Fruit fly (Drosophila melanogaster): Measurements from ENCODE around the gene CG5665.

The CG5665 gene

DNA sequence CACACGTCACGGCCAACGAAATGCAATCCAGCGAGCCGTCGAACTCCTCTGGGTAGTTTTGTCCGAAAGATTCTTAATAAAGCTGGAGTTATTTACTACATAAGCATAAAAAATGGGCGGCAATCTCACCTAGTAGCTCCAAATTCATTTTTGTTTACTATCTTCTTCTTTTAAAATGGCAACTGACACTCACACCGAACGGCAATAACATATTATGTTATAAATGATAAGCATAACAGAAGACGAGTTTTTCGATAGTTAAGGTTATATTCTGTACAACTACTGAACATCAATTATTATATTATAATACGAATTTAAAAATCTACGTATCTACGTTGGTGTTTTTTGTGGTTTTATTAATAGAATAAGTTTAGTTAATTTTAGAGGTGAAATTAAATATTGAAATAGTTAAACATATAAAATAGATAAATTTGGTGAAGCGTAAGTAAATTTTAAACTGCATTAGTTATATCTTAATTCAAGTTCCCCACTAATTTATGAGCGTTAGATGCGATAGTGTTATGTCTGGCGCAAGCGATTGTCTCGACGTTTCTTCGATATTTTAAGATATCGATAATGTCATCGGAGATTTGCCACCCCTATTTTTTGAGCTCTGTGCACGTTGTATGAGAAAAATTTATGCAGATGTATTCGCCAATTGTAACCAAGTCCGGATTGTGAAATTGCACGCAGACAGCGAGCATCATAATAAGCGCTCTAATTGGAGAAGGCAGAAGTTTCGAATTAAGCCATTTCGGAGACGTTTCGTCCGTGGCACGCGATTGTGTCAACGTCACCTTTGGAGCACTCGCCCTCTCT lies 10.3 kb upstream of the CG5665 start, which contains the start of the genes Rbbp5 and eRF1 (continued):
- TF ChIP-seq Sp1 (GFP tag; optimal IDR thresholded peaks at IDR 0.05) = peak; percentile 75
- TF ChIP-seq sage (GFP tag; optimal IDR thresholded peaks at IDR 0.05) = peak; percentile 54
- no peak for TF ChIP-seq Hr78 (GFP tag; optimal IDR thresholded peaks at IDR 0.05)
- no peak for TF ChIP-seq lola (GFP tag; optimal IDR thresholded peaks at IDR 0.05)
- peak; percentile 39 for TF ChIP-seq CG9705 (GFP tag; optimal IDR thresholded peaks at IDR 0.05)
- no peak for TF ChIP-seq N (GFP tag; optimal IDR thresholded peaks at IDR 0.05)
- TF ChIP-seq woc (GFP tag; optimal IDR thresholded peaks at IDR 0.05) = peak; percentile 80
- peak; percentile 83 for TF ChIP-seq brk (GFP tag; optimal IDR thresholded peaks at IDR 0.05)
- peak; percentile 82 for TF ChIP-seq Hnf4 (GFP tag; optimal IDR thresholded peaks at IDR 0.05)

DNA sequence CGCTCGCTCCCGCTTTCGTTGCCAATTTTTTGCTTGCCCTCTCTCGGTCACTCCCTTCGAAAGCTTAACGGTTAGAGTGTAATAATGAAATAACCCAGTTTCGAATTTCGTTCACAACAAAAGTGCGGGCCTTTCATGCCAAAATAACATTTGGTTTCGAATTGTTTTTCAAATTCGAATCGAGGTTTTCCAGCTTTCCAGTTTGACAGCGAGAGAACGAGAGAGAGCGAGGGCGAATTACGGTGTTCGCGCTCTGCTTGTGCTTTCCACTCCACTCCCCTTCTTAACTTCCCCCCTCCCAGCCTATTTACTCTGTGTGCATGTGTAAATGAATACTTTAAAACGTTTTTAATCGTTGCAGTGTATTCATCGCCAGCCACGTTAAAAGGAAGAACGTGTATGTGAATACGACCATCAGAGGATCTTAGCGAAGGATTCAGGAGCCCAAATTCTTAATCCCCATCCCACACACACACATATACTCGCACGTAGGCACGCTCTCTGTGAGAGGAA lies 9.7 kb upstream of the CG5665 start:
- TF ChIP-seq CG9705 (GFP tag; optimal IDR thresholded peaks at IDR 0.05) (no peak), OdsH (GFP tag; optimal IDR thresholded peaks at IDR 0.05) (peak; percentile 31), Mio (GFP tag; optimal IDR thresholded peaks at IDR 0.05) (no peak), Rel (GFP tag; optimal IDR thresholded peaks at IDR 0.05) (no peak), Rel (tag; optimal IDR thresholded peaks at IDR 0.05) (peak; percentile 56)

DNA sequence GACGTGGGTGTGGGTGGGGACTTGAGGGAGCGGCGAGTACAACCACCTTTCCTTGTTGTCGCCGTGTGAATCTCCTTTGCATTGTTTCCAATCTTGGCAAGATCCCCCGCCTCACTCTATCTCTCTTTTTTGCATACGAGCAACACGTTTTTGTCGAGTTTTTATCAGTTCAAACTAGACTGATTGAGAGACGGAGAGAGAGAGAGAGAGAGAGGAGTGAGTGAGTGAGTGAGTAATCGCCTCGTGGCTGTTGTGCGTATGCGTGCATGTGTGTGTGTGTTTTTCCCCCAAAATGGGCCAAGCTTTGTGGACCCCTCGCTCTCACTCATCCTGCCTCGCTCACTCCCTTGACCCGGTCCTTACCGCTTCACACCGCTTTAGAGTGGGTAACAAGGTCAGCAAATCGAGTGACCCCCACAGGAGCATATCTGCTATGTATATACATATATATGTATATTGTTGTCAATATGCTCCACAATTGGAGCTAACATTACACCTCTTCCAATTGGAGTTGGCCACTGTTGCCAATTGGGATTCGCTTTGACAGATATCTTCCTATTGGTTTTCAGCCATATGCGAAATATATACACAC lies 8.9 kb upstream of the CG5665 start:
- TF ChIP-seq HLH106 (tag; optimal IDR thresholded peaks at IDR 0.05) (no peak), dl (GFP tag; optimal IDR thresholded peaks at IDR 0.05; ENCODE audit: insufficient read depth in 1 of 2, partially characterized antibody in 2 of 2) (peak; percentile 55 to 88), lola (GFP tag; optimal IDR thresholded peaks at IDR 0.05) (no peak), tai (GFP tag; optimal IDR thresholded peaks at IDR 0.05) (no peak), Rel (GFP tag; optimal IDR thresholded peaks at IDR 0.05) (no peak), Rel (tag; optimal IDR thresholded peaks at IDR 0.05) (peak; percentile 100), Mio (GFP tag; optimal IDR thresholded peaks at IDR 0.05) (no peak), Sp1 (GFP tag; optimal IDR thresholded peaks at IDR 0.05) (no peak), h (GFP tag; optimal IDR thresholded peaks at IDR 0.05) (peak; percentile 3), pan (optimal IDR thresholded peaks at IDR 0.05) (no peak), sage (GFP tag; optimal IDR thresholded peaks at IDR 0.05) (peak; percentile 6), dsf (GFP tag; optimal IDR thresholded peaks at IDR 0.05; ENCODE audit: borderline replicate concordance) (no peak), GATAd (GFP tag; optimal IDR thresholded peaks at IDR 0.05) (no peak), woc (GFP tag; optimal IDR thresholded peaks at IDR 0.05) (no peak), N (GFP tag; optimal IDR thresholded peaks at IDR 0.05) (no peak), dmrt93B (GFP tag; optimal IDR thresholded peaks at IDR 0.05) (no peak), usp (GFP tag; optimal IDR thresholded peaks at IDR 0.05) (no peak), Vsx2 (GFP tag; optimal IDR thresholded peaks at IDR 0.05; ENCODE audit: partially characterized antibody) (peak; percentile 65), ey (GFP tag; optimal IDR thresholded peaks at IDR 0.05) (no peak), rgr (GFP tag; optimal IDR thresholded peaks at IDR 0.05) (no peak), Hr78 (GFP tag; optimal IDR thresholded peaks at IDR 0.05) (no peak), CrebA (GFP tag; optimal IDR thresholded peaks at IDR 0.05; ENCODE audit: borderline replicate concordance) (no peak), jim (GFP tag; optimal IDR thresholded peaks at IDR 0.05) (no peak), CG32264 (GFP tag; optimal IDR thresholded peaks at IDR 0.05) (no peak), psq (GFP tag; optimal IDR thresholded peaks at IDR 0.05) (no peak), Hnf4 (GFP tag; optimal IDR thresholded peaks at IDR 0.05) (no peak), br (GFP tag; optimal IDR thresholded peaks at IDR 0.05) (no peak), fru (GFP tag; optimal IDR thresholded peaks at IDR 0.05) (no peak), foxo (GFP tag; optimal IDR thresholded peaks at IDR 0.05) (no peak), Hr83 (GFP tag; optimal IDR thresholded peaks at IDR 0.05; ENCODE audit: poor library complexity, severe bottlenecking) (no peak), brk (GFP tag; optimal IDR thresholded peaks at IDR 0.05) (no peak), sv (GFP tag; optimal IDR thresholded peaks at IDR 0.05) (no peak), Dfd (GFP tag; optimal IDR thresholded peaks at IDR 0.05) (no peak), Myc (optimal IDR thresholded peaks at IDR 0.05) (no peak), Jra (GFP tag; optimal IDR thresholded peaks at IDR 0.05) (peak; percentile 48), CG9705 (GFP tag; optimal IDR thresholded peaks at IDR 0.05) (no peak), Abd-B (GFP tag; optimal IDR thresholded peaks at IDR 0.05) (no peak), Dif (GFP tag; optimal IDR thresholded peaks at IDR 0.05; ENCODE audit: partially characterized antibody) (peak; percentile 88), OdsH (GFP tag; optimal IDR thresholded peaks at IDR 0.05) (no peak)
